Worm (Caenorhabditis elegans): Measurements from ENCODE around the gene F28E10.1.
A peak's percentile ranks its signal among the peaks of the same experiment; 100 is the strongest.

The F28E10.1 gene

DNA sequence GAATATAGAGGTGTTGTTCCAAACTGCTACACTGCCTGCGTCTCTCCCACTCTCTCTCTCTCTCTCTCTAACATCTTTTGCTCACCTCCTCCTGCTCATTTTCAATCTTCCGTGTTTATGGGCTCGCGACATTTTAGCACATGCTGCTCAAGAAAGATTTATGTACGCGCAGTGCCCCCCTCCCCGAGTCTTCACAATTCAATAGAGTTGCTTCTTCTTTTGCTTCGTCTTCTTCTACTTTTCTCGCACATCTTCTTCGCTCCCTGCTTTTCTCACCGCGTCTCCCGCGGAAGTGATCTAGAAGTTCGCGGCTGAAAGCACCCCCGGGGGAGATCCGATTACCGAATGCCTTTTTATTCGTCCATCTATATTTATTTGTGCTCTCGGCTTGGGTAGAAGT, 2.0 kb downstream of the F28E10.1 start:
- TF ChIP-seq fkh-10 (GFP tag; optimal IDR thresholded peaks at IDR 0.05), result peak; percentile 63
- TF ChIP-seq elt-3 (tag; optimal IDR thresholded peaks at IDR 0.05), result no peak
- TF ChIP-seq elt-2 (tag; optimal IDR thresholded peaks at IDR 0.05), result no peak
- no peak for TF ChIP-seq nhr-43 (tag; optimal IDR thresholded peaks at IDR 0.05; ENCODE audit: poor library complexity, severe bottlenecking)
- TF ChIP-seq ceh-28 (tag; optimal IDR thresholded peaks at IDR 0.05), result no peak
- no peak for TF ChIP-seq nhr-25 (tag; optimal IDR thresholded peaks at IDR 0.05)
- no peak for TF ChIP-seq fos-1 (tag; optimal IDR thresholded peaks at IDR 0.05)
- peak; percentile 11 for TF ChIP-seq nfya-1 (tag; optimal IDR thresholded peaks at IDR 0.05; ENCODE audit: insufficient read depth)

DNA sequence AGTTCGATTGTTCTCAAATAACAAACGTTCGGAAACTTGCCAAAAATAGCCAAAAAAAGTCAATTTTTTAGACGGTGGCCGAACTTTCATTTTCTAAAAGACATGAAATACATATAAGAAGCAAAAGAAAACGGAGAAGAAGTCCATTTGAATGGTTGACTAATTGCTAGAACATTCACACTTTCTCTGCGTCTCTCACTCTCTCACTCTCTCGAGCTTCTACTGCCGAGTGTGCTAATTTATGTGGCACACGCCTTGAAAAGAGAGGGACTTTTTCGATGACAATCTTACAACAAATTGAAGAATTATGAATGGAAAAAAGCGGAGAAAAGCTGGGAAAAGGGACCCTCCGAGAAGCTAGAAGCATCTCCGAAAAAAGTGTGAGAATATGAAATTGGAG, 5.4 kb downstream of the F28E10.1 start:
- TF ChIP-seq nfya-1 (tag; optimal IDR thresholded peaks at IDR 0.05; ENCODE audit: insufficient read depth), result peak; percentile 21
- no peak for TF ChIP-seq pha-4 (tag; optimal IDR thresholded peaks at IDR 0.05)

DNA sequence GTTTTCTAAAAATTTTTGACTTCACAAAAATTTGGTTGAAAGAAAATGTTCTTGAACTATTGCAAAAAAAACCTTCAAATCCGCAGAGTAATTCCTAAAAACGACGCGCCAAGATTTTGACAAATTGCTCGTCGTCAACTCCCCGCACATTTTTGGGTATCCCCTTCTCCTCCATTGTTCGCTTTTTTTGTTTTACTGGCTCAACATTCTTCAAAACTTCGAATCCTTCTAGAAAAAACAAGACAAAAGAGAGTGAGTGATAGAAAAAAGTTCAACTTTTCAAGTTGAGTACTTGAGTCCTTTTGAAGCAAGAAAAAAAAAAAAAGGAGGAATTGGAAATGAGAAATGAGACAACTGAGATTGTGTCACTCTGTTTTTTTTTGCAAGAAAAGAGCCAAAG, 8.2 kb downstream of the F28E10.1 start:
- TF ChIP-seq lin-39 (tag; optimal IDR thresholded peaks at IDR 0.05) (peak; percentile 7), unc-39 (tag; optimal IDR thresholded peaks at IDR 0.05) (no peak)

DNA sequence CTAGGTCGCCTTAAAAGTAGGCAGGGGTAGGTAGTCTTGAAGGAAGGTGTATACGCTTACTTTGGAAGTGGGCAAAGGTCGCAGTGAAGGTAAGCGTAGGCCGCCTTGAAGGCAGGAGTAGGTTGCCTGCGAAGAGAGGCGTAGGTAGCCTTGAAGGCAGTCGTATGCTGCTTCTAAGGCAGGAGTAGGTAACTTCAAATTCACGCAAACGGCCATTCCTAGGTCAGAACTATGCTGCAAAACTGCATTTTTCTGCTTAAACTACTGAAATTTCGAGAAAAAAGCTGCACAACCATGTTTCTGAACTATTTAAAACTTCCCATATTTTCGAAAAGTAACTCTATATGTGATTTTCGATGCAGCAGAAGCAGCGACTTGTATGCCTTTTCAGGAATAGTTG, 10.8 kb downstream of the F28E10.1 start:
- no peak for TF ChIP-seq nhr-237 (tag; optimal IDR thresholded peaks at IDR 0.05)

ce11 chrIV:4585991-4586390, 17.4 kb downstream of the F28E10.1 start:
- no peak for TF ChIP-seq nhr-76 (tag; optimal IDR thresholded peaks at IDR 0.05)
- TF ChIP-seq skn-1 (tag; optimal IDR thresholded peaks at IDR 0.05), result no peak
- no peak for TF ChIP-seq nhr-12 (tag; optimal IDR thresholded peaks at IDR 0.05)
- TF ChIP-seq lin-15B (tag; optimal IDR thresholded peaks at IDR 0.05), result peak; percentile 6
- no peak for TF ChIP-seq fos-1 (tag; optimal IDR thresholded peaks at IDR 0.05)
- TF ChIP-seq ceh-16 (tag; optimal IDR thresholded peaks at IDR 0.05), result no peak
- TF ChIP-seq ZK546.5 (tag; optimal IDR thresholded peaks at IDR 0.05), result no peak
- no peak for TF ChIP-seq elt-1 (tag; optimal IDR thresholded peaks at IDR 0.05)
- no peak for TF ChIP-seq ztf-4 (tag; optimal IDR thresholded peaks at IDR 0.05)
- peak; percentile 17 for TF ChIP-seq sea-2 (GFP tag; optimal IDR thresholded peaks at IDR 0.05)
- TF ChIP-seq elt-2 (tag; optimal IDR thresholded peaks at IDR 0.05), result no peak
- no peak for TF ChIP-seq mml-1 (tag; optimal IDR thresholded peaks at IDR 0.05)
- no peak for TF ChIP-seq jun-1 (tag; optimal IDR thresholded peaks at IDR 0.05)
- no peak for TF ChIP-seq nhr-23 (tag; optimal IDR thresholded peaks at IDR 0.05)
- no peak for TF ChIP-seq pqm-1 (tag; optimal IDR thresholded peaks at IDR 0.05)
- TF ChIP-seq nhr-43 (tag; optimal IDR thresholded peaks at IDR 0.05; ENCODE audit: poor library complexity, severe bottlenecking), result no peak
- TF ChIP-seq ceh-28 (tag; optimal IDR thresholded peaks at IDR 0.05), result no peak
- no peak for TF ChIP-seq R02D3.7 (tag; optimal IDR thresholded peaks at IDR 0.05)
- peak; percentile 49 for TF ChIP-seq nfya-1 (tag; optimal IDR thresholded peaks at IDR 0.05; ENCODE audit: insufficient read depth)
- TF ChIP-seq lsy-12 (tag; optimal IDR thresholded peaks at IDR 0.05), result no peak
- TF ChIP-seq fkh-2 (tag; optimal IDR thresholded peaks at IDR 0.05), result no peak
- peak; percentile 97 for TF ChIP-seq fkh-10 (GFP tag; optimal IDR thresholded peaks at IDR 0.05)
- TF ChIP-seq ztf-11 (tag; optimal IDR thresholded peaks at IDR 0.05), result no peak
- no peak for TF ChIP-seq eor-1 (tag; optimal IDR thresholded peaks at IDR 0.05)

DNA sequence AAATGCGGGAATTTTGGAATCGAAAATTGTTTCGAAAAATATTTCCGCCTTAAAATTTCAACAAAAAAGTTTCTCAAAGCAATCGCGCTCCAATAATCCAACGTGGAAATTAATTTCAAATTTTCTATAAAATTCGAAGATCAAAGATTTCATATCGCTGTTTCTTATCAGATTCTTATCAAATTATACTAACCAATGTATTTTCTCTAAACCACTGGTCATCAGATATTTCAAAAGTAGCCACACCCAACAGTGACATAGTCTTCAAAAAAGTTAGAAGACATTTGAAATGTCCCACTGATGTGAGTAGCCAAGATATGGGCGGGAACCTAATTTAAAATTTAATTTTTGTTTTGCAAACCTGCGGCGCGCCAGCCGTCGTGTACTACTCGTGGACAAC, 18.9 kb downstream of the F28E10.1 start:
- no peak for TF ChIP-seq ceh-9 (tag; optimal IDR thresholded peaks at IDR 0.05)
- no peak for TF ChIP-seq egl-5 (tag; optimal IDR thresholded peaks at IDR 0.05)
- no peak for TF ChIP-seq tbx-2 (tag; optimal IDR thresholded peaks at IDR 0.05)
- no peak for TF ChIP-seq ceh-28 (tag; optimal IDR thresholded peaks at IDR 0.05)
- TF ChIP-seq egl-27 (tag; optimal IDR thresholded peaks at IDR 0.05), result no peak
- no peak for TF ChIP-seq nhr-67 (tag; optimal IDR thresholded peaks at IDR 0.05)
- TF ChIP-seq jun-1 (tag; optimal IDR thresholded peaks at IDR 0.05), result no peak
- TF ChIP-seq nhr-28 (tag; optimal IDR thresholded peaks at IDR 0.05), result no peak
